Fruit fly (Drosophila melanogaster) whole organism, embryonic: Measurements from ENCODE around the gene Tengl1.

Experiments
- Abd-B ChIP-seq: fragments of 200-800 bp; sonication (Bioruptor generic); optimal IDR thresholded peaks from 2 replicates; lab custom pipeline; 2018; ENCODE audit warnings: missing biosample characterization, mild to moderate bottlenecking, missing genetic modification characterization, moderate library complexity
- Bteb2 ChIP-seq: fragments of 200-800 bp; sonication (Bioruptor generic); optimal IDR thresholded peaks from 2 replicates; lab custom pipeline; 2016; ENCODE audit warnings: missing biosample characterization, missing genetic modification characterization
- CG10147 ChIP-seq: fragments of 200-800 bp; sonication (Bioruptor generic); optimal IDR thresholded peaks from 2 replicates; lab custom pipeline; 2019; ENCODE audit warnings: missing biosample characterization, mild to moderate bottlenecking, missing genetic modification characterization, moderate library complexity
- CG12659 ChIP-seq: fragments of 200-800 bp; sonication (Bioruptor generic); optimal IDR thresholded peaks from 3 replicates; lab custom pipeline; 2017; ENCODE audit warnings: mild to moderate bottlenecking, missing biosample characterization, missing genetic modification reagents, missing genetic modification characterization
- CG14441 ChIP-seq: fragments of 200-800 bp; sonication (Bioruptor generic); IDR thresholded peaks from 2 replicates; pipeline ENCODE4 v1.3.6; 2022; ENCODE audit warnings: missing biosample characterization, missing genetic modification characterization
- CG1647 ChIP-seq: fragments of 200-800 bp; sonication (Bioruptor generic); optimal IDR thresholded peaks from 3 replicates; lab custom pipeline; 2016; ENCODE audit warnings: missing biosample characterization, missing genetic modification characterization
- CG17328 ChIP-seq: fragments of 200-800 bp; sonication (Bioruptor generic); IDR thresholded peaks from 2 replicates; pipeline ENCODE4 v1.3.6; 2022; ENCODE audit warnings: missing biosample characterization, missing genetic modification characterization
- CG18764 ChIP-seq: fragments of 200-800 bp; sonication (Bioruptor generic); optimal IDR thresholded peaks from 3 replicates; lab custom pipeline; 2016; ENCODE audit warnings: missing biosample characterization, missing genetic modification characterization
- CG2712 ChIP-seq: fragments of 200-800 bp; optimal IDR thresholded peaks from 3 replicates; lab custom pipeline; 2019; ENCODE audit warnings: missing biosample characterization, mild to moderate bottlenecking, missing genetic modification characterization, moderate library complexity
- CG30020 ChIP-seq: fragments of 200-800 bp; optimal IDR thresholded peaks from 2 replicates; lab custom pipeline; 2019; ENCODE audit warnings: missing biosample characterization, mild to moderate bottlenecking, missing genetic modification characterization, moderate library complexity
- CG33213 ChIP-seq: fragments of 200-800 bp; sonication (Bioruptor generic); optimal IDR thresholded peaks from 3 replicates; lab custom pipeline; 2016; ENCODE audit warnings: missing biosample characterization, missing genetic modification characterization
- CG33557 ChIP-seq: fragments of 200-800 bp; sonication (Bioruptor generic); optimal IDR thresholded peaks from 2 replicates; lab custom pipeline; 2019; ENCODE audit warnings: missing biosample characterization, mild to moderate bottlenecking, missing genetic modification characterization, moderate library complexity
- CG34224 ChIP-seq: fragments of 200-800 bp; sonication (Bioruptor generic); IDR thresholded peaks from 3 replicates; pipeline ENCODE4 v1.3.6; 2022; ENCODE audit warnings: missing biosample characterization, missing genetic modification characterization; ENCODE audit not compliant: partially characterized antibody
- CG34422 ChIP-seq: fragments of 200-800 bp; sonication (Bioruptor generic); IDR thresholded peaks from 3 replicates; pipeline ENCODE4 v1.3.6; 2022; ENCODE audit warnings: missing biosample characterization, missing genetic modification characterization
- CG5180 ChIP-seq: fragments of 200-800 bp; sonication (Bioruptor generic); optimal IDR thresholded peaks from 3 replicates; lab custom pipeline; 2017; ENCODE audit warnings: missing biosample characterization, missing genetic modification characterization, mild to moderate bottlenecking, moderate library complexity, missing genetic modification reagents
- CG6654 ChIP-seq: fragments of 200-800 bp; sonication (Bioruptor generic); optimal IDR thresholded peaks from 2 replicates; lab custom pipeline; 2017; ENCODE audit warnings: missing biosample characterization, mild to moderate bottlenecking, missing genetic modification characterization
- CG6765 ChIP-seq: fragments of 200-800 bp; sonication (Bioruptor generic); optimal IDR thresholded peaks from 3 replicates; lab custom pipeline; 2017; ENCODE audit warnings: missing biosample characterization, mild to moderate bottlenecking, missing genetic modification characterization
- CG7556 ChIP-seq: fragments of 200-800 bp; sonication (Bioruptor generic); optimal IDR thresholded peaks from 2 replicates; lab custom pipeline; 2017; ENCODE audit warnings: missing biosample characterization, mild to moderate bottlenecking, missing genetic modification characterization
- CG7786 ChIP-seq: fragments of 200-800 bp; sonication (Bioruptor generic); optimal IDR thresholded peaks from 2 replicates; lab custom pipeline; 2016; ENCODE audit warnings: missing biosample characterization, missing genetic modification characterization
- CG8388 ChIP-seq: fragments of 200-800 bp; sonication (Bioruptor generic); optimal IDR thresholded peaks from 2 replicates; lab custom pipeline; 2019; ENCODE audit warnings: missing biosample characterization, mild to moderate bottlenecking, missing genetic modification characterization, moderate library complexity
- CG9727 ChIP-seq: fragments of 200-800 bp; sonication (Bioruptor generic); optimal IDR thresholded peaks from 3 replicates; lab custom pipeline; 2017; ENCODE audit warnings: missing biosample characterization, mild to moderate bottlenecking, missing genetic modification characterization
- CG9876 ChIP-seq: fragments of 200-800 bp; sonication (Bioruptor generic); optimal IDR thresholded peaks from 2 replicates; lab custom pipeline; 2016; ENCODE audit warnings: missing biosample characterization, missing genetic modification characterization
- Dip2 ChIP-seq: fragments of 200-800 bp; sonication (Bioruptor generic); IDR thresholded peaks from 2 replicates; pipeline ENCODE4 v1.3.6; 2022; ENCODE audit warnings: missing biosample characterization, missing genetic modification characterization
- Fer1 ChIP-seq: fragments of 200-800 bp; sonication (Bioruptor generic); optimal IDR thresholded peaks from 2 replicates; lab custom pipeline; 2017; ENCODE audit warnings: missing biosample characterization, mild to moderate bottlenecking, missing genetic modification characterization
- Hr51 ChIP-seq, 2 experiments: fragments of 200-800 bp; sonication (Bioruptor generic); optimal IDR thresholded peaks; 2 replicates in 1 of 2; 3 replicates in 1 of 2; lab custom pipeline; 2016 to 2018; ENCODE audit warnings: missing biosample characterization in 2 of 2, missing genetic modification characterization in 2 of 2, mild to moderate bottlenecking in 1 of 2, moderate library complexity in 1 of 2
- NC2β ChIP-seq: fragments of 200-800 bp; sonication (Bioruptor generic); optimal IDR thresholded peaks from 2 replicates; lab custom pipeline; 2016; ENCODE audit warnings: missing biosample characterization, missing genetic modification characterization
- YL-1 ChIP-seq: fragments of 200-800 bp; sonication (Bioruptor generic); optimal IDR thresholded peaks from 3 replicates; lab custom pipeline; 2017; ENCODE audit warnings: missing biosample characterization, mild to moderate bottlenecking, missing genetic modification characterization
- abd-A ChIP-seq: fragments of 200-800 bp; sonication (Bioruptor generic); optimal IDR thresholded peaks from 3 replicates; lab custom pipeline; 2019; ENCODE audit warnings: missing biosample characterization, mild to moderate bottlenecking, missing genetic modification characterization, moderate library complexity
- ara ChIP-seq: fragments of 200-800 bp; sonication (Bioruptor generic); IDR thresholded peaks from 2 replicates; pipeline ENCODE4 v1.3.6; 2022; ENCODE audit warnings: missing biosample characterization, missing genetic modification characterization
- bigmax ChIP-seq: fragments of 200-800 bp; sonication (Bioruptor generic); optimal IDR thresholded peaks from 2 replicates; lab custom pipeline; 2018; ENCODE audit warnings: missing biosample characterization, mild to moderate bottlenecking, missing genetic modification characterization
- br ChIP-seq: fragments of >200 bp; optimal IDR thresholded peaks from 2 replicates; lab custom pipeline; 2017
- crc ChIP-seq: fragments of 200-800 bp; sonication (Bioruptor generic); optimal IDR thresholded peaks from 2 replicates; lab custom pipeline; 2016; ENCODE audit warnings: missing biosample characterization, missing genetic modification characterization
- cwo ChIP-seq: fragments of 200-800 bp; sonication (Bioruptor generic); optimal IDR thresholded peaks from 3 replicates; lab custom pipeline; 2017; ENCODE audit warnings: missing biosample characterization, missing genetic modification characterization, mild to moderate bottlenecking, moderate library complexity, missing genetic modification reagents
- dati ChIP-seq: fragments of 200-800 bp; sonication (Bioruptor generic); IDR thresholded peaks from 2 replicates; pipeline ENCODE4 v1.3.6; 2022; ENCODE audit warnings: missing biosample characterization, missing genetic modification characterization
- dimm ChIP-seq: fragments of 200-800 bp; sonication (Bioruptor generic); IDR thresholded peaks from 2 replicates; pipeline ENCODE4 v1.3.6; 2022; ENCODE audit warnings: missing biosample characterization, missing genetic modification characterization
- fd102C ChIP-seq: fragments of 200-800 bp; sonication (Bioruptor generic); optimal IDR thresholded peaks from 2 replicates; lab custom pipeline; 2018; ENCODE audit warnings: missing biosample characterization, mild to moderate bottlenecking, missing genetic modification characterization, moderate library complexity
- gcm2 ChIP-seq: fragments of 200-800 bp; sonication (Bioruptor generic); optimal IDR thresholded peaks from 2 replicates; lab custom pipeline; 2016; ENCODE audit warnings: missing biosample characterization, missing genetic modification characterization
- gfzf ChIP-seq: fragments of 200-800 bp; sonication (Bioruptor generic); optimal IDR thresholded peaks from 2 replicates; lab custom pipeline; 2016; ENCODE audit warnings: missing biosample characterization, mild to moderate bottlenecking, missing genetic modification characterization, moderate library complexity
- grau ChIP-seq: fragments of 200-800 bp; optimal IDR thresholded peaks from 3 replicates; lab custom pipeline; 2019; ENCODE audit warnings: missing biosample characterization, mild to moderate bottlenecking, missing genetic modification characterization, moderate library complexity
- her ChIP-seq: fragments of 200-800 bp; sonication (Bioruptor generic); optimal IDR thresholded peaks from 2 replicates; lab custom pipeline; 2016; ENCODE audit warnings: missing biosample characterization, missing genetic modification characterization
- hkb ChIP-seq, 2 experiments: fragments of 200-800 bp in 1 of 2; fragments of >200 bp in 1 of 2; sonication (Bioruptor generic) in 1 of 2; IDR thresholded peaks in 1 of 2; optimal IDR thresholded peaks in 1 of 2; 2 replicates each; pipeline versions ENCODE4 v1.3.6 to Lab custom; 2017 to 2022; ENCODE audit warnings: missing biosample characterization in 1 of 2, missing genetic modification characterization in 1 of 2
- hth ChIP-seq: fragments of >200 bp; optimal IDR thresholded peaks from 2 replicates; lab custom pipeline; 2017; ENCODE audit warnings: inconsistent platforms
- ind ChIP-seq: fragments of 200-800 bp; sonication (Bioruptor generic); optimal IDR thresholded peaks from 3 replicates; lab custom pipeline; 2016; ENCODE audit warnings: missing biosample characterization, missing genetic modification characterization
- insv ChIP-seq, 2 experiments: fragments of 200-800 bp; sonication (Bioruptor generic); optimal IDR thresholded peaks; 3 replicates each; lab custom pipeline; 2016 to 2018; ENCODE audit warnings: missing biosample characterization in 2 of 2, missing genetic modification characterization in 2 of 2
- kay ChIP-seq: fragments of 200-800 bp; sonication (Bioruptor generic); optimal IDR thresholded peaks from 2 replicates; lab custom pipeline; 2016; ENCODE audit warnings: missing biosample characterization, missing genetic modification characterization
- pho ChIP-seq: fragments of 200-800 bp; sonication (Bioruptor generic); optimal IDR thresholded peaks from 2 replicates; lab custom pipeline; 2016; ENCODE audit warnings: missing biosample characterization, missing genetic modification characterization
- sens ChIP-seq: fragments of 200-800 bp; sonication (Bioruptor generic); peaks from one replicate; lab custom pipeline; 2016; ENCODE audit warnings: missing biosample characterization, missing genetic modification characterization
- sens-2 ChIP-seq: fragments of 200-800 bp; sonication (Bioruptor generic); IDR thresholded peaks from 2 replicates; pipeline ENCODE4 v1.3.6; 2022; ENCODE audit warnings: missing biosample characterization, missing genetic modification characterization
- sr ChIP-seq: fragments of 200-800 bp; sonication (Bioruptor generic); IDR thresholded peaks from 3 replicates; pipeline ENCODE4 v1.3.6; 2022; ENCODE audit warnings: missing biosample characterization, missing genetic modification characterization
- twi ChIP-seq: fragments of 200-800 bp; optimal IDR thresholded peaks from 2 replicates; lab custom pipeline; 2019; ENCODE audit warnings: missing biosample characterization, mild to moderate bottlenecking, missing genetic modification characterization, moderate library complexity
- vfl ChIP-seq: fragments of 200-800 bp; sonication (Bioruptor generic); optimal IDR thresholded peaks from 2 replicates; lab custom pipeline; 2016; ENCODE audit warnings: missing biosample characterization, missing genetic modification characterization
- vvl ChIP-seq: fragments of 200-800 bp; sonication (Bioruptor generic); IDR thresholded peaks from 2 replicates; pipeline ENCODE4 v1.3.6; 2022; ENCODE audit warnings: missing biosample characterization, missing genetic modification characterization

Gene Tengl1

DNA sequence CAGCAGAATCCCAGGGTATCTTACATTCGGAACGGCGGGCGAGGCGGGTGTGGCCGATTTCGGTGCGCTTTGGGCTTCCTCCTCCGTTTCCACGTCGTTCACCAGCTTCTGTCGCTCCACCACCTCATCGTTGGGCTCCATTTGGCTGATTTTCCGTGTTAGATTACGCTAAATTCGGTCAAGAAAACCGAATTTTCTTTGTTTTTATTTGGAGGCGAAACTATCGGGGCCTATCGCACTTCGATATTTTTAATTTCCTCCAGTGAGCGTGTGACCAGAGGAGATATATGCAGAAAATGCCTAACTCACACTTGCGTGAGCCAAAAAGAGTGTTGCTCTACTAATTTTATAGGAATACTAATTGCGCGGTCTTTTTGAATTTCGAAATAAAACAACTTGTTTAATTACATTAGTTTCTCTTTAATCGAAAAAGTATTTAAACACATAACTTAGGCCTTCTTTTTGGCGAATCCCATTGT, 48.2 kb downstream of the Tengl1 start, which contains the start of gene CG10874 (continued):
- TF ChIP-seq Abd-B (peak; percentile 58), Dip2 (GFP tag; lab: Robert Waterston, UW) (no peak), grau (tag; lab: Kevin White, UChicago) (peak; percentile 10), abd-A (tag; lab: Kevin White, UChicago) (peak; percentile 57), CG7556 (GFP tag; lab: Kevin White, UChicago) (no peak), CG9727 (peak; percentile 1), NC2β (GFP tag; lab: Kevin White, UChicago) (no peak), CG18764 (peak; percentile 98), YL-1 (GFP tag; lab: Kevin White, UChicago) (peak; percentile 88), sr (GFP tag; lab: Robert Waterston, UW) (no peak), CG34224 (no peak), sens-2 (GFP tag; lab: Robert Waterston, UW) (no peak), pho (GFP tag; lab: Kevin White, UChicago) (no peak), CG12659 (GFP tag; lab: Kevin White, UChicago) (peak; percentile 12), CG30020 (tag; lab: Kevin White, UChicago) (peak; percentile 17), vfl (no peak), insv (GFP tag; optimal IDR thresholded peaks at IDR 0.05; lab: Kevin White, UChicago) (peak in 1 of 2 experiments; percentile 6), ara (no peak), CG7786 (GFP tag; lab: Kevin White, UChicago) (no peak), cwo (GFP tag; lab: Kevin White, UChicago) (no peak), fd102C (no peak), vvl (GFP tag; lab: Robert Waterston, UW) (no peak), CG33213 (GFP tag; lab: Kevin White, UChicago) (peak; percentile 65), hth (lab: Kevin White, UChicago) (no peak), twi (no peak), hkb (optimal IDR thresholded peaks at IDR 0.05; lab: Kevin White, UChicago) (peak; percentile 58), hkb (GFP tag; IDR thresholded peaks at IDR 0.05; lab: Robert Waterston, UW) (no peak), CG8388 (no peak), her (peak; percentile 100), dati (GFP tag; lab: Robert Waterston, UW) (no peak), CG5180 (GFP tag; lab: Kevin White, UChicago) (no peak), CG14441 (GFP tag; lab: Robert Waterston, UW) (no peak), Bteb2 (GFP tag; lab: Kevin White, UChicago) (no peak), CG33557 (GFP tag; lab: Kevin White, UChicago) (no peak), CG10147 (GFP tag; lab: Kevin White, UChicago) (no peak), CG34422 (GFP tag; lab: Robert Waterston, UW) (no peak), Fer1 (GFP tag; lab: Kevin White, UChicago) (peak; percentile 11), bigmax (GFP tag; lab: Kevin White, UChicago) (no peak), CG17328 (GFP tag; lab: Robert Waterston, UW) (no peak), ind (GFP tag; lab: Kevin White, UChicago) (no peak), CG1647 (GFP tag; lab: Kevin White, UChicago) (no peak), gfzf (GFP tag; lab: Kevin White, UChicago) (peak; percentile 98), gcm2 (no peak), sens (peak; percentile 65), crc (GFP tag; lab: Kevin White, UChicago) (no peak), kay (GFP tag; lab: Kevin White, UChicago) (no peak), CG2712 (peak; percentile 52), CG6654 (GFP tag; lab: Kevin White, UChicago) (no peak), CG6765 (GFP tag; lab: Kevin White, UChicago) (no peak), CG9876 (GFP tag; lab: Kevin White, UChicago) (no peak), Hr51 (GFP tag; optimal IDR thresholded peaks at IDR 0.05; lab: Kevin White, UChicago) (no peak), dimm (no peak), br (lab: Kevin White, UChicago) (no peak)
